Worm (Caenorhabditis elegans): Measurements from ENCODE around the gene nrfl-1.
A peak's percentile ranks its signal among the peaks of the same experiment; 100 is the strongest.

Gene nrfl-1

DNA sequence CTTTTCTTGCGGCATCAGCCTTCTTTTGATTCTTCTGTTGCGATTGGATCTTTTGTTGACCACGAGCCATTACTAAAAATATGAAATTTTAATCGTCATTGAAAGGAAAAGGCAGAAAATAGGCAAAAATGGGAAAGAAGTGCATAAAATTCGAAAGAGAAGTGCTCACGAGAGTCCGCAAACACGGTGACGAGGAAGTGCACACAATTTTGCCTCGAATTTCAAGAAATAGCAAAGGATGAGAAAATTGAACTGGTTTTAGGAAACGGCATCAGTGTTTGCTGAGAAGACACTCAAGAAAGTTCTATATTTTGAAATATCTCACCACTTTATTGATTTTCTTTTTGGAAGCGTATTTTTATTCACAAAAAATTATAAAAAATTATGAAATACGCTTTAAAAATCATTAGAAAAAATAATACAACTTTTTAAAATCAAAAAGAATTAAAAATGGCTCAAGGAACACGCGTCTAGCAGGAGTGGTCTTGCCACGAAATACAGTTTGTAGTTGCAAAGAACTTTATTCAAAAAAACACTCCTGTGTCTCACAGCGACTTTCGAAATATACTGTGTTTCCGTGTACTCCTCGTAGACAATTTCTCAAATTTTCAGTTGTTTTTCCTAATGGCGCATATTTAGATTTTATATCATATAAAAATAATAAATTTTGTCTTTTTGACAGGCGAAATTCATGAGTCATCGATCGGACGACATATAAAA lies 22.6 kb upstream of the nrfl-1 start, which contains the start of the genes znf-706 and cpna-3:
Gene znf-706 (minus strand): TSS at position 72 of the 720 bp plus-strand sequence.
Gene cpna-3 (plus strand): TSS at position 683 of the 720 bp plus-strand sequence.
- TF ChIP-seq elt-3 (tag; optimal IDR thresholded peaks at IDR 0.05) (no peak), C16A3.4 (tag; optimal IDR thresholded peaks at IDR 0.05) (no peak), fos-1 (tag; optimal IDR thresholded peaks at IDR 0.05) (no peak), mef-2 (tag; optimal IDR thresholded peaks at IDR 0.05) (no peak), nhr-47 (tag; optimal IDR thresholded peaks at IDR 0.05) (peak; percentile 35), sup-37 (GFP tag; optimal IDR thresholded peaks at IDR 0.05) (no peak), sptf-1 (tag; optimal IDR thresholded peaks at IDR 0.05) (no peak), nhr-84 (tag; optimal IDR thresholded peaks at IDR 0.05) (no peak), nhr-20 (tag; optimal IDR thresholded peaks at IDR 0.05) (peak; percentile 11), efl-1 (optimal IDR thresholded peaks at IDR 0.05) (peak; percentile 49 to 66), efl-1 (GFP tag; optimal IDR thresholded peaks at IDR 0.05 in 1 of 2) (peak; percentile 69 to 96), mdl-1 (tag; optimal IDR thresholded peaks at IDR 0.05) (peak in 1 of 2 experiments; percentile 28), C34B4.2 (tag; optimal IDR thresholded peaks at IDR 0.05) (no peak), pax-3 (tag; optimal IDR thresholded peaks at IDR 0.05) (no peak), alr-1 (tag; optimal IDR thresholded peaks at IDR 0.05; ENCODE audit: borderline replicate concordance) (no peak), nhr-85 (tag) (peak; percentile 4), nhr-71 (tag; optimal IDR thresholded peaks at IDR 0.05) (peak; percentile 41), lin-35 (GFP tag; optimal IDR thresholded peaks at IDR 0.05) (peak; percentile 60 to 75), egl-27 (tag; optimal IDR thresholded peaks at IDR 0.05) (no peak), nhr-19 (GFP tag; conservative IDR thresholded peaks at IDR 0.05) (0 out of 2 replicates have a peak, but pooled peaks have one; percentile 9), xbp-1 (tag; optimal IDR thresholded peaks at IDR 0.05) (peak; percentile 21), F16B12.6 (tag; optimal IDR thresholded peaks at IDR 0.05) (peak; percentile 90), swsn-7 (tag; optimal IDR thresholded peaks at IDR 0.05) (peak; percentile 10), nhr-12 (tag; optimal IDR thresholded peaks at IDR 0.05) (no peak), vab-15 (tag; optimal IDR thresholded peaks at IDR 0.05) (no peak), rnt-1 (tag; optimal IDR thresholded peaks at IDR 0.05) (peak; percentile 38), zip-4 (GFP tag; optimal IDR thresholded peaks at IDR 0.05) (no peak), dsc-1 (tag; optimal IDR thresholded peaks at IDR 0.05) (peak; percentile 12), aly-2 (tag; optimal IDR thresholded peaks at IDR 0.05) (no peak), fkh-8 (tag; optimal IDR thresholded peaks at IDR 0.05) (no peak), tbx-2 (tag; optimal IDR thresholded peaks at IDR 0.05) (peak; percentile 14), mep-1 (tag; optimal IDR thresholded peaks at IDR 0.05) (peak; percentile 43), hlh-4 (tag; optimal IDR thresholded peaks at IDR 0.05) (no peak), lin-15B (tag; optimal IDR thresholded peaks at IDR 0.05) (peak; percentile 47), isw-1 (GFP tag; IDR thresholded peaks at IDR 0.05) (no peak), lin-13 (GFP tag; optimal IDR thresholded peaks at IDR 0.05) (no peak), dpl-1 (GFP tag; optimal IDR thresholded peaks at IDR 0.05) (peak; percentile 65 to 70 (median 70)), grh-1 (GFP tag; IDR thresholded peaks at IDR 0.05) (no peak), snu-23 (GFP tag; optimal IDR thresholded peaks at IDR 0.05) (peak; percentile 54), ceh-82 (tag; optimal IDR thresholded peaks at IDR 0.05) (peak; percentile 3 to 38 (median 14)), lsy-2 (tag; optimal IDR thresholded peaks at IDR 0.05) (peak; percentile 28 to 50), ama-1 (optimal IDR thresholded peaks at IDR 0.05) (no peak), skn-1 (tag; optimal IDR thresholded peaks at IDR 0.05) (peak; percentile 25)

DNA sequence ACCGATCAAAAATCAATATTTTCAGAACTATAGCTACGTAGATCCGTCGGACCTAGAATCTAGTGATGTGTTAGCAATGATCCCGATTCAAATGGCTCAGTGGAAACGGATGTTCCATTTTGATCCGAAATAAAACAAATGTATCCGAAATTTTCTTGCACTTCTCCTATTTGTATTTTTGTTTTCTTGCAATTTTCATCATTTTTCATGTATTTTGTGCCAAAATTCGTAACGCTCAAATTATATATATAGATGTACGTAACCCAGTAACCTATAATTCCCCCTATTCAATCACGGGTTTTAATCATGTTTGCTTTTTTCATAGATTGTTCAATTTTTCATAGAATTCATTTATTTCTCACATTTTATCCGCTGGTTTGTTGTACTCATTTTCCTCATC lies 19.9 kb upstream of the nrfl-1 start, which contains the start of gene gldi-10:
Gene gldi-10 (plus strand): TSS at position 301 of the 400 bp plus-strand sequence.
- TF ChIP-seq lin-39 (tag; optimal IDR thresholded peaks at IDR 0.05) (no peak), efl-1 (optimal IDR thresholded peaks at IDR 0.05) (no peak), efl-1 (GFP tag; optimal IDR thresholded peaks at IDR 0.05 in 1 of 2) (peak in 1 of 2 experiments; percentile 78)
